Worm (Caenorhabditis elegans): ENCODE data around the gene flp-34.

flp-34 gene

DNA sequence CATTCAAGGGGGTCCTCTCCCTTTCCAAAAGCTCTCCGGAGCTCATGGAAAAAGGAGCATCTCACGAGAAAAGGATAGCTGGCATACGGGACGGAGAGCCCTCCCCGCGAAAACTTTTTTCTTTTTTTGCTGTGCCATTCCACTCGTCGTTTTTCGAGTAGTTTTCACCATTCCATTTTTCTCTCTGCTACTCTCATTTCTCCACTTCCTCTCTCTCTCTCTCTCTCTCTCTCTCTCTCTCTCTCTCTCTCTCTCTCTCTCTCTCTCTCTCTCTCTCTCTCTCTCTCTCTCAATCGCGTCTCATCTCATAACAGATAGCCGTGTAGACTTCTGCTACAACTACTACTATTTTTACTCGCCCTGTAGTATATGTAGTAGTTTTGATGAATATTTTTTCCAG is 53.5 kb downstream of the flp-34 start (continued):
- TF ChIP-seq ZK337.2 (GFP tag; IDR thresholded peaks at IDR 0.05) = no peak
- no peak for TF ChIP-seq gei-8 (GFP tag; optimal IDR thresholded peaks at IDR 0.05)
- TF ChIP-seq F37D6.2 (tag; optimal IDR thresholded peaks at IDR 0.05) = no peak
- TF ChIP-seq mep-1 (tag; optimal IDR thresholded peaks at IDR 0.05) = peak; percentile 58
- no peak for TF ChIP-seq nhr-41 (GFP tag; IDR thresholded peaks at IDR 0.05)
- no peak for TF ChIP-seq ces-1 (GFP tag; optimal IDR thresholded peaks at IDR 0.05)
- no peak for TF ChIP-seq cey-2 (tag; optimal IDR thresholded peaks at IDR 0.05; ENCODE audit: borderline replicate concordance, insufficient read depth)
- no peak for TF ChIP-seq zfp-3 (GFP tag; conservative IDR thresholded peaks at IDR 0.05)
- no peak for TF ChIP-seq ceh-62 (tag; optimal IDR thresholded peaks at IDR 0.05)
- peak in 1 of 2 experiments; percentile 53 for TF ChIP-seq lsy-2 (tag; optimal IDR thresholded peaks at IDR 0.05)
- no peak for TF ChIP-seq jun-1 (tag; optimal IDR thresholded peaks at IDR 0.05)
- no peak for TF ChIP-seq ZK546.5 (tag; optimal IDR thresholded peaks at IDR 0.05)
- peak; percentile 30 for TF ChIP-seq hlh-11 (tag; optimal IDR thresholded peaks at IDR 0.05)
- TF ChIP-seq nhr-28 (tag; optimal IDR thresholded peaks at IDR 0.05) = peak; percentile 10
- no peak for TF ChIP-seq mxl-3 (GFP tag; optimal IDR thresholded peaks at IDR 0.05)
- TF ChIP-seq ztf-7 (tag; optimal IDR thresholded peaks at IDR 0.05) = no peak
- no peak for TF ChIP-seq T20F7.1 (GFP tag; optimal IDR thresholded peaks at IDR 0.05)
- TF ChIP-seq nhr-77 (tag; optimal IDR thresholded peaks at IDR 0.05) = no peak
- TF ChIP-seq lin-1 (GFP tag; IDR thresholded peaks at IDR 0.05) = no peak
- TF ChIP-seq madf-9 (GFP tag; conservative IDR thresholded peaks at IDR 0.05) = no peak
- no peak for TF ChIP-seq snpc-1.2 (GFP tag; IDR thresholded peaks at IDR 0.05)
- no peak for TF ChIP-seq mdt-29 (GFP tag; IDR thresholded peaks at IDR 0.05)
- TF ChIP-seq nhr-10 (tag; optimal IDR thresholded peaks at IDR 0.05) = no peak

DNA sequence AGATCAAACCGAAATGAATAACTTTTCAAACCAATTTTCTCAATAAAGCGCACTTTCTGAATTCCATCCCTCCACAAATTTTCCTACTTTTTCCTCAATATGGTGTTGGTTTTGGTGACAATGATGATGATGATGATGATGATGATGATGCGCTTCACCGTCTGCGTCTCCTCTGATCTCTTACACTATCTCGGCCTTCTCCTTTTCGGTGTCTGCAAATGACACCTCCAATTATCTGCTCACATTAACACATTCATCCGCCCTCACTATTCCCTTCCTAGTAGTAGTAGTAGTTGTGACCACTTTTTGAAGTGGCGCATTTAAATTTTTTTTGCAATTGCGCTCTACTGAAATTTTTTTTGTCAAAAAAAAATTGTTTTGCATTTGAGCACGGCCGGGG is 54.6 kb downstream of the flp-34 start:
- TF ChIP-seq aha-1 (tag) = peak; percentile 89
- TF ChIP-seq tag-97 (GFP tag; IDR thresholded peaks at IDR 0.05) = no peak

Data from whole organism, L4 larva.